Fruit fly (Drosophila melanogaster) whole organism, embryonic: Measurements from ENCODE around the gene CG4404.
A peak's percentile ranks its signal among the peaks of the same experiment; 100 is the strongest.

Experiments used
- Antp ChIP-seq: fragments of 200-800 bp; sonication (Bioruptor generic); optimal IDR thresholded peaks from 3 replicates; lab custom pipeline; 2016; ENCODE audit warnings: missing biosample characterization, missing genetic modification characterization
- CG10209 ChIP-seq: fragments of 200-800 bp; sonication (Bioruptor generic); optimal IDR thresholded peaks from 3 replicates; lab custom pipeline; 2017; ENCODE audit warnings: missing biosample characterization, mild to moderate bottlenecking, missing genetic modification characterization, missing genetic modification reagents
- CG11696 ChIP-seq: fragments of 200-800 bp; sonication (Bioruptor generic); IDR thresholded peaks from 2 replicates; pipeline ENCODE4 v1.3.6; 2022; ENCODE audit warnings: missing biosample characterization, missing genetic modification characterization
- CG13775 ChIP-seq: fragments of 200-800 bp; sonication (Bioruptor generic); optimal IDR thresholded peaks from 3 replicates; lab custom pipeline; 2017; ENCODE audit warnings: missing biosample characterization, mild to moderate bottlenecking, missing genetic modification characterization
- CG13894 ChIP-seq: fragments of 200-800 bp; sonication (Bioruptor generic); optimal IDR thresholded peaks from 3 replicates; lab custom pipeline; 2018; ENCODE audit warnings: missing biosample characterization, mild to moderate bottlenecking, missing genetic modification characterization, moderate library complexity
- CG14860 ChIP-seq: fragments of 200-800 bp; sonication (Bioruptor generic); IDR thresholded peaks from 3 replicates; pipeline ENCODE4 v1.3.6; 2022; ENCODE audit warnings: missing biosample characterization, missing genetic modification characterization; ENCODE audit not compliant: partially characterized antibody
- CG1603 ChIP-seq: fragments of 200-800 bp; sonication (Bioruptor generic); optimal IDR thresholded peaks from 2 replicates; lab custom pipeline; 2019; ENCODE audit warnings: missing biosample characterization, mild to moderate bottlenecking, missing genetic modification characterization, moderate library complexity
- CG17359 ChIP-seq: fragments of 200-800 bp; sonication (Bioruptor generic); optimal IDR thresholded peaks from 3 replicates; lab custom pipeline; 2018; ENCODE audit warnings: missing biosample characterization, mild to moderate bottlenecking, missing genetic modification characterization, moderate library complexity
- CG17385 ChIP-seq: fragments of 200-800 bp; sonication (Bioruptor generic); optimal IDR thresholded peaks from 3 replicates; lab custom pipeline; 2018; ENCODE audit warnings: missing biosample characterization, mild to moderate bottlenecking, missing genetic modification characterization
- CG17568 ChIP-seq: fragments of 200-800 bp; sonication (Bioruptor generic); optimal IDR thresholded peaks from 2 replicates; lab custom pipeline; 2018; ENCODE audit warnings: missing biosample characterization, mild to moderate bottlenecking, missing genetic modification characterization, moderate library complexity
- CG2202 ChIP-seq: fragments of 200-800 bp; sonication (Bioruptor generic); optimal IDR thresholded peaks from 2 replicates; lab custom pipeline; 2018; ENCODE audit warnings: missing biosample characterization, mild to moderate bottlenecking, missing genetic modification characterization
- CG2875 ChIP-seq: fragments of 200-800 bp; sonication (Bioruptor generic); optimal IDR thresholded peaks from 2 replicates; lab custom pipeline; 2017; ENCODE audit warnings: missing biosample characterization, mild to moderate bottlenecking, missing genetic modification characterization, missing genetic modification reagents
- CG32532 ChIP-seq: fragments of 200-800 bp; sonication (Bioruptor generic); IDR thresholded peaks from 2 replicates; pipeline ENCODE4 v1.3.6; 2022; ENCODE audit warnings: missing biosample characterization, missing genetic modification characterization
- CG32767 ChIP-seq: fragments of 200-800 bp; sonication (Bioruptor generic); IDR thresholded peaks from 2 replicates; pipeline ENCODE4 v1.3.6; 2022; ENCODE audit warnings: missing biosample characterization, missing genetic modification characterization
- CG33213 ChIP-seq: fragments of 200-800 bp; sonication (Bioruptor generic); optimal IDR thresholded peaks from 3 replicates; lab custom pipeline; 2016; ENCODE audit warnings: missing biosample characterization, missing genetic modification characterization
- CG4328 ChIP-seq: fragments of 200-800 bp; sonication (Bioruptor generic); optimal IDR thresholded peaks from 3 replicates; lab custom pipeline; 2017; ENCODE audit warnings: missing biosample characterization, missing genetic modification reagents, missing genetic modification characterization
- CG4424 ChIP-seq: fragments of 200-800 bp; sonication (Bioruptor generic); optimal IDR thresholded peaks from 3 replicates; lab custom pipeline; 2016; ENCODE audit warnings: missing biosample characterization, missing genetic modification characterization
- CG6175 ChIP-seq: fragments of 200-800 bp; sonication (Bioruptor generic); IDR thresholded peaks from 3 replicates; pipeline ENCODE4 v1.3.6; 2022; ENCODE audit warnings: missing biosample characterization, missing genetic modification characterization
- CG6254 ChIP-seq: fragments of 200-800 bp; sonication (Bioruptor generic); optimal IDR thresholded peaks from 3 replicates; lab custom pipeline; 2017; ENCODE audit warnings: mild to moderate bottlenecking, missing biosample characterization, missing genetic modification reagents, missing genetic modification characterization
- CG6813 ChIP-seq: fragments of 200-800 bp; sonication (Bioruptor generic); optimal IDR thresholded peaks from 2 replicates; lab custom pipeline; 2017; ENCODE audit warnings: missing biosample characterization, missing genetic modification characterization, mild to moderate bottlenecking, moderate library complexity, missing genetic modification reagents
- CG6854 ChIP-seq: fragments of 200-800 bp; sonication (Bioruptor generic); optimal IDR thresholded peaks from 3 replicates; lab custom pipeline; 2017; ENCODE audit warnings: missing biosample characterization, mild to moderate bottlenecking, missing genetic modification characterization
- CG7271 ChIP-seq: fragments of 200-800 bp; sonication (Bioruptor generic); optimal IDR thresholded peaks from 2 replicates; lab custom pipeline; 2018; ENCODE audit warnings: missing biosample characterization, mild to moderate bottlenecking, missing genetic modification characterization, moderate library complexity
- CG9437 ChIP-seq: fragments of 200-800 bp; sonication (Bioruptor generic); optimal IDR thresholded peaks from 2 replicates; lab custom pipeline; 2018; ENCODE audit warnings: missing biosample characterization, mild to moderate bottlenecking, missing genetic modification characterization
- CG9727 ChIP-seq: fragments of 200-800 bp; sonication (Bioruptor generic); optimal IDR thresholded peaks from 3 replicates; lab custom pipeline; 2017; ENCODE audit warnings: missing biosample characterization, mild to moderate bottlenecking, missing genetic modification characterization
- CG9932 ChIP-seq: fragments of 200-800 bp; sonication (Bioruptor generic); IDR thresholded peaks from 2 replicates; pipeline ENCODE4 v1.3.6; 2022; ENCODE audit warnings: missing biosample characterization, missing genetic modification characterization
- Deaf1 ChIP-seq: fragments of 200-800 bp; optimal IDR thresholded peaks from 3 replicates; lab custom pipeline; 2019; ENCODE audit warnings: missing biosample characterization, mild to moderate bottlenecking, missing genetic modification characterization, moderate library complexity
- Ets65A ChIP-seq: fragments of 200-800 bp; sonication (Bioruptor generic); peaks from one replicate; lab custom pipeline; 2016; ENCODE audit warnings: missing biosample characterization, missing genetic modification characterization
- Fer3 ChIP-seq: fragments of 200-800 bp; sonication (Bioruptor generic); optimal IDR thresholded peaks from 2 replicates; lab custom pipeline; 2018; ENCODE audit warnings: missing biosample characterization, mild to moderate bottlenecking, missing genetic modification characterization, moderate library complexity
- HHEX ChIP-seq: fragments of 200-800 bp; sonication (Bioruptor generic); optimal IDR thresholded peaks from 3 replicates; lab custom pipeline; 2017; ENCODE audit warnings: missing biosample characterization, mild to moderate bottlenecking, missing genetic modification characterization, missing genetic modification reagents
- Hey ChIP-seq: fragments of 200-800 bp; sonication (Bioruptor generic); optimal IDR thresholded peaks from 3 replicates; lab custom pipeline; 2018; ENCODE audit warnings: missing biosample characterization, mild to moderate bottlenecking, missing genetic modification characterization
- Hmr ChIP-seq: fragments of 200-800 bp; sonication (Bioruptor generic); optimal IDR thresholded peaks from 3 replicates; lab custom pipeline; 2017; ENCODE audit warnings: mild to moderate bottlenecking, missing biosample characterization, missing genetic modification reagents, missing genetic modification characterization
- MTF-1 ChIP-seq: fragments of 200-800 bp; sonication (Bioruptor generic); optimal IDR thresholded peaks from 2 replicates; lab custom pipeline; 2018; ENCODE audit warnings: missing biosample characterization, mild to moderate bottlenecking, missing genetic modification characterization, borderline replicate concordance
- Meics ChIP-seq: fragments of 200-800 bp; sonication (Bioruptor generic); optimal IDR thresholded peaks from 2 replicates; lab custom pipeline; 2017; ENCODE audit warnings: missing biosample characterization, mild to moderate bottlenecking, missing genetic modification characterization
- Oli ChIP-seq: fragments of 200-800 bp; sonication (Bioruptor generic); optimal IDR thresholded peaks from 2 replicates; lab custom pipeline; 2018; ENCODE audit warnings: missing biosample characterization, mild to moderate bottlenecking, missing genetic modification characterization, moderate library complexity
- al ChIP-seq: fragments of 200-800 bp; sonication (Bioruptor generic); IDR thresholded peaks from 2 replicates; pipeline ENCODE4 v1.3.6; 2022; ENCODE audit warnings: missing biosample characterization, missing genetic modification characterization
- ara ChIP-seq: fragments of 200-800 bp; sonication (Bioruptor generic); IDR thresholded peaks from 2 replicates; pipeline ENCODE4 v1.3.6; 2022; ENCODE audit warnings: missing biosample characterization, missing genetic modification characterization
- ewg ChIP-seq: fragments of 200-800 bp; sonication (Bioruptor generic); optimal IDR thresholded peaks from 3 replicates; lab custom pipeline; 2017; ENCODE audit warnings: mild to moderate bottlenecking, missing biosample characterization, missing genetic modification reagents, missing genetic modification characterization
- exex ChIP-seq: fragments of 200-800 bp; sonication (Bioruptor generic); optimal IDR thresholded peaks from 4 replicates; lab custom pipeline; 2018; ENCODE audit warnings: missing biosample characterization, mild to moderate bottlenecking, missing genetic modification characterization, moderate library complexity
- fd102C ChIP-seq: fragments of 200-800 bp; sonication (Bioruptor generic); optimal IDR thresholded peaks from 2 replicates; lab custom pipeline; 2018; ENCODE audit warnings: missing biosample characterization, mild to moderate bottlenecking, missing genetic modification characterization, moderate library complexity
- gcm ChIP-seq: fragments of 200-800 bp; sonication (Bioruptor generic); optimal IDR thresholded peaks from 2 replicates; lab custom pipeline; 2019; ENCODE audit warnings: missing biosample characterization, mild to moderate bottlenecking, missing genetic modification characterization, moderate library complexity
- insv ChIP-seq, 2 experiments: fragments of 200-800 bp; sonication (Bioruptor generic); optimal IDR thresholded peaks; 3 replicates each; lab custom pipeline; 2016 to 2018; ENCODE audit warnings: missing biosample characterization in 2 of 2, missing genetic modification characterization in 2 of 2
- jing ChIP-seq: fragments of 200-800 bp; sonication (Bioruptor generic); optimal IDR thresholded peaks from 2 replicates; lab custom pipeline; 2018; ENCODE audit warnings: missing biosample characterization, mild to moderate bottlenecking, missing genetic modification characterization
- kah ChIP-seq: fragments of 200-800 bp; sonication (Bioruptor generic); optimal IDR thresholded peaks from 2 replicates; lab custom pipeline; 2018; ENCODE audit warnings: missing biosample characterization, mild to moderate bottlenecking, missing genetic modification characterization
- lab ChIP-seq: fragments of 200-800 bp; sonication (Bioruptor generic); optimal IDR thresholded peaks from 3 replicates; lab custom pipeline; 2017; ENCODE audit warnings: missing biosample characterization, missing genetic modification characterization, mild to moderate bottlenecking, moderate library complexity, missing genetic modification reagents
- mam ChIP-seq: fragments of 200-800 bp; sonication (Bioruptor generic); optimal IDR thresholded peaks from 3 replicates; lab custom pipeline; 2016; ENCODE audit warnings: missing biosample characterization, missing genetic modification characterization
- nerfin-1 ChIP-seq: fragments of 200-800 bp; sonication (Bioruptor generic); optimal IDR thresholded peaks from 3 replicates; lab custom pipeline; 2019; ENCODE audit warnings: missing biosample characterization, mild to moderate bottlenecking, missing genetic modification characterization, moderate library complexity
- odd ChIP-seq: fragments of 200-800 bp; sonication (Bioruptor generic); optimal IDR thresholded peaks from 2 replicates; lab custom pipeline; 2017; ENCODE audit warnings: missing biosample characterization, mild to moderate bottlenecking, missing genetic modification characterization
- pfk ChIP-seq: fragments of 200-800 bp; sonication (Bioruptor generic); optimal IDR thresholded peaks from 2 replicates; lab custom pipeline; 2018; ENCODE audit warnings: missing biosample characterization, mild to moderate bottlenecking, missing genetic modification characterization, moderate library complexity
- sima ChIP-seq: fragments of 200-800 bp; sonication (Bioruptor generic); optimal IDR thresholded peaks from 2 replicates; lab custom pipeline; 2016; ENCODE audit warnings: missing biosample characterization, missing genetic modification characterization
- toy ChIP-seq: fragments of 200-800 bp; sonication (Bioruptor generic); IDR thresholded peaks from 2 replicates; pipeline ENCODE4 v1.3.6; 2022; ENCODE audit warnings: missing biosample characterization, missing genetic modification characterization

CG4404 gene

dm6 chrX:12947670-12948069 is 41.9 kb upstream of the CG4404 start (continued):
- TF ChIP-seq CG7271 (peak; percentile 91), CG1603 (tag; lab: Kevin White, UChicago) (peak; percentile 24), CG9727 (GFP tag; lab: Kevin White, UChicago) (no peak), Ets65A (GFP tag; lab: Kevin White, UChicago) (peak; percentile 94), CG33213 (GFP tag; lab: Kevin White, UChicago) (peak; percentile 25), CG6175 (GFP tag; lab: Robert Waterston, UW) (no peak), Deaf1 (tag; lab: Kevin White, UChicago) (no peak), CG32767 (GFP tag; lab: Robert Waterston, UW) (no peak), Fer3 (tag; lab: Kevin White, UChicago) (peak; percentile 10), al (no peak), ara (peak; percentile 27; the same call in 1 of the 2 replicates), CG2202 (tag; lab: Kevin White, UChicago) (peak; percentile 7), odd (GFP tag; lab: Kevin White, UChicago) (peak; percentile 17), MTF-1 (GFP tag; lab: Kevin White, UChicago) (peak; percentile 67), CG14860 (GFP tag; lab: Robert Waterston, UW) (no peak), Oli (tag; lab: Kevin White, UChicago) (no peak), CG10209 (peak; percentile 22), CG11696 (GFP tag; lab: Robert Waterston, UW) (no peak), nerfin-1 (peak; percentile 24), CG2875 (GFP tag; lab: Kevin White, UChicago) (peak; percentile 1), CG6813 (peak; percentile 53), gcm (no peak), kah (GFP tag; lab: Kevin White, UChicago) (peak; percentile 5), HHEX (GFP tag; lab: Kevin White, UChicago) (peak; percentile 49), CG17568 (peak; percentile 4), mam (GFP tag; lab: Kevin White, UChicago) (no peak), CG4424 (GFP tag; lab: Kevin White, UChicago) (peak; percentile 24), sima (GFP tag; lab: Kevin White, UChicago) (no peak), CG9932 (GFP tag; lab: Robert Waterston, UW) (no peak), CG6854 (peak; percentile 15), CG13894 (peak; percentile 9), pfk (peak; percentile 37), Meics (peak; percentile 29), lab (GFP tag; lab: Kevin White, UChicago) (peak; percentile 58), CG32532 (no peak), insv (GFP tag; optimal IDR thresholded peaks at IDR 0.05; lab: Kevin White, UChicago) (peak in 1 of 2 experiments; percentile 16), CG6254 (GFP tag; lab: Kevin White, UChicago) (peak; percentile 25), Antp (no peak), fd102C (GFP tag; lab: Kevin White, UChicago) (peak; percentile 53), ewg (GFP tag; lab: Kevin White, UChicago) (peak; percentile 74), CG17359 (peak; percentile 28), Hey (no peak), CG13775 (GFP tag; lab: Kevin White, UChicago) (peak; percentile 35), Hmr (peak; percentile 51), CG9437 (peak; percentile 5), toy (no peak), CG4328 (peak; percentile 45), exex (tag; lab: Kevin White, UChicago) (no peak), jing (no peak), CG17385 (GFP tag; lab: Kevin White, UChicago) (peak; percentile 46)
